Worm (Caenorhabditis elegans) whole organism, L4 larva: ENCODE data around the gene Y39A3CL.7.

ENCODE experiments used
- ces-1 ChIP-seq: fragments of 150-350 bp; sonication (generic microtip); optimal IDR thresholded peaks from 4 replicates; lab custom pipeline; 2014; ENCODE audit warnings: missing biosample characterization, missing genetic modification reagents, missing genetic modification characterization
- daf-16 ChIP-seq, 3 experiments: sonication (generic microtip); optimal IDR thresholded peaks; 2 replicates each; lab custom pipeline; 2016 to 2017; ENCODE audit warnings: missing genetic modification characterization in 3 of 3, missing genetic modification reagents in 3 of 3, mild to moderate bottlenecking in 2 of 3, missing compliant biosample characterization in 2 of 3, missing biosample characterization in 1 of 3, moderate library complexity in 1 of 3
- dpl-1 ChIP-seq: fragments of 150-350 bp; optimal IDR thresholded peaks from 2 replicates; lab custom pipeline; 2014; ENCODE audit warnings: missing biosample characterization, missing genetic modification reagents, missing genetic modification characterization
- egl-27 ChIP-seq: sonication (generic microtip); optimal IDR thresholded peaks from 3 replicates; lab custom pipeline; 2017; ENCODE audit warnings: missing biosample characterization, missing genetic modification reagents, missing genetic modification characterization
- lin-13 ChIP-seq: fragments of 150-350 bp; optimal IDR thresholded peaks from 2 replicates; lab custom pipeline; 2014; ENCODE audit warnings: missing biosample characterization, missing genetic modification reagents, missing genetic modification characterization
- lir-3 ChIP-seq: sonication (generic microtip); optimal IDR thresholded peaks from 2 replicates; lab custom pipeline; 2016; ENCODE audit warnings: mild to moderate bottlenecking, missing genetic modification characterization, missing compliant biosample characterization
- nhr-28 ChIP-seq: fragments of 150-350 bp; optimal IDR thresholded peaks from 2 replicates; lab custom pipeline; 2014; ENCODE audit warnings: missing biosample characterization, missing genetic modification characterization
- nhr-48 ChIP-seq: sonication (generic microtip); optimal IDR thresholded peaks from 2 replicates; lab custom pipeline; 2016; ENCODE audit warnings: mild to moderate bottlenecking, missing genetic modification characterization, missing compliant biosample characterization
- tag-97 ChIP-seq: fragments of 200-800 bp; sonication (Bioruptor generic); IDR thresholded peaks from 2 replicates; pipeline ENCODE4 v1.3.6; 2022; ENCODE audit warnings: missing genetic modification characterization, missing compliant biosample characterization
- unc-62 ChIP-seq, 3 experiments: fragments of 150-350 bp in 1 of 3; sonication (generic microtip); optimal IDR thresholded peaks in 2 of 3; peaks in 1 of 3; 1 replicate in 1 of 3; 2 replicates in 2 of 3; lab custom pipeline; 2014 to 2017; ENCODE audit warnings: missing biosample characterization in 3 of 3, missing genetic modification characterization in 3 of 3, missing genetic modification reagents in 3 of 3, missing genotype in 1 of 3
- zfp-3 ChIP-seq: fragments of 200-800 bp; sonication (Bioruptor generic); conservative IDR thresholded peaks from 2 replicates; pipeline ENCODE4 v1.3.6; 2022; ENCODE audit warnings: missing genetic modification reagents, missing genetic modification characterization, missing compliant biosample characterization

- no peak for TF ChIP-seq daf-16 (GFP tag; optimal IDR thresholded peaks at IDR 0.05; lab: Kevin White, UChicago)
- TF ChIP-seq daf-16 (tag; optimal IDR thresholded peaks at IDR 0.05; lab: Kevin White, UChicago), result no peak
- no peak for TF ChIP-seq lir-3 (tag; lab: Kevin White, UChicago)
- TF ChIP-seq unc-62 (GFP tag; optimal IDR thresholded peaks at IDR 0.05 in 1 of 2; lab: Kevin White, UChicago), result no peak
- no peak for TF ChIP-seq unc-62 (tag; optimal IDR thresholded peaks at IDR 0.05; lab: Kevin White, UChicago)
- no peak for TF ChIP-seq tag-97 (GFP tag; lab: Robert Waterston, UW)
- no peak for TF ChIP-seq egl-27 (tag; lab: Kevin White, UChicago)
- TF ChIP-seq lin-13 (GFP tag; lab: Kevin White, UChicago), result no peak
- no peak for TF ChIP-seq nhr-48 (tag; lab: Kevin White, UChicago)
- TF ChIP-seq dpl-1 (GFP tag; lab: Kevin White, UChicago), result no peak
- TF ChIP-seq ces-1, result no peak
- no peak for TF ChIP-seq zfp-3 (GFP tag; lab: Robert Waterston, UW)
- no peak for TF ChIP-seq nhr-28 (tag; lab: Kevin White, UChicago)
Measured at ce11 chrIII:1791949-1792348, 32.8 kb upstream of the Y39A3CL.7 start.
